Fruit fly (Drosophila melanogaster): ENCODE data around the gene Mcm10.

Gene Mcm10

DNA sequence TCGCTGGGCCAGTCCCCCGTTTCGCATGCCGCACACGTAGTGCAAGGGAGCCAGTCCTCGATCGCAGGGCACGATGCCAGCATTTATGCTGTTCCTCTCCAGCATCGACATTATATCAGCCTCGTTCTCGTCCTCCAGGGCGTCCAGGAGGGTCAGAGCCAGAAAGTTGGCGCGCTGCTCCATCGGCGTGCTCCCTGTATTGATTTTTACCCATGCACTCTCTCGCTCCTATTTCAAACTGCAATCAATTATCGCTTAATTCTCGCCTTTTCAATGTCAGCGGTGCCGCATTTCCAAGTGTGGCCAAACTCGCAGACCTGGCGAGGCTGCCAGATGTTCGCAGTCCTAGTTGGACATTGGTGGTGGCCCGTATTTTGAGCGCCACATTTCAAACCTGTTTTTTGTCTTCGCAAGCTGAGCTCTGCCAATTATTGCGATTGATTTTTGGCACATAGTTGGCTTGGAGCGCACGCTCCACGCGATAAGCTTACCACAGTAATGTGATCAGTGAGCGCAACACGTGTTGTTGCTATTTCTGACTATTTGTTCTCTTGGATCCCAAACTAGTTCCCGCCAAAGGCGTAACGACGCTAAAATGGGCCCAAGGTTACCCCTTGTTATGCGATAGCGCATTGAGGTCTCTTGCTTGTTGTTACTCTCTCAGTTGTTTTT, 38.6 kb downstream of the Mcm10 start, which contains the start of gene CG8679 (continued):
- TF ChIP-seq Sry-β (GFP tag; optimal IDR thresholded peaks at IDR 0.05) (peak; percentile 63), toy (GFP tag; IDR thresholded peaks at IDR 0.05) (no peak), lab (GFP tag; optimal IDR thresholded peaks at IDR 0.05) (peak; percentile 27), lilli (GFP tag; optimal IDR thresholded peaks at IDR 0.05) (no peak), abd-A (tag; optimal IDR thresholded peaks at IDR 0.05) (no peak), ewg (GFP tag; optimal IDR thresholded peaks at IDR 0.05) (no peak), Mrtf (GFP tag; IDR thresholded peaks at IDR 0.05) (no peak), bigmax (GFP tag; optimal IDR thresholded peaks at IDR 0.05) (peak; percentile 42), CG7963 (GFP tag; IDR thresholded peaks at IDR 0.05; ENCODE audit: partially characterized antibody) (peak; percentile 6; the same call in 1 of the 3 replicates), hkb (optimal IDR thresholded peaks at IDR 0.05) (no peak), hkb (GFP tag; IDR thresholded peaks at IDR 0.05) (peak; percentile 21; the same call in 1 of the 2 replicates), Mad (GFP tag; optimal IDR thresholded peaks at IDR 0.05) (no peak), CG15514 (GFP tag; optimal IDR thresholded peaks at IDR 0.05) (peak; percentile 98), CG4404 (GFP tag; IDR thresholded peaks at IDR 0.05) (no peak), CG15479 (GFP tag; optimal IDR thresholded peaks at IDR 0.05) (no peak), pum (GFP tag; optimal IDR thresholded peaks at IDR 0.05) (no peak), CG10431 (GFP tag; optimal IDR thresholded peaks at IDR 0.05) (no peak), CG10565 (GFP tag; optimal IDR thresholded peaks at IDR 0.05) (no peak), CG13123 (GFP tag; optimal IDR thresholded peaks at IDR 0.05) (no peak), CrebB (tag; optimal IDR thresholded peaks at IDR 0.05) (no peak), Doc2 (GFP tag; IDR thresholded peaks at IDR 0.05) (no peak), crc (GFP tag; optimal IDR thresholded peaks at IDR 0.05) (no peak), CG2889 (GFP tag; IDR thresholded peaks at IDR 0.05) (no peak), CTCF (GFP tag; optimal IDR thresholded peaks at IDR 0.05) (peak; percentile 50), E2f1 (GFP tag; IDR thresholded peaks at IDR 0.05) (no peak), corto (GFP tag; optimal IDR thresholded peaks at IDR 0.05) (no peak), CG14860 (GFP tag; IDR thresholded peaks at IDR 0.05; ENCODE audit: partially characterized antibody) (no peak), cwo (GFP tag; optimal IDR thresholded peaks at IDR 0.05) (peak; percentile 84), E2f2 (GFP tag; IDR thresholded peaks at IDR 0.05) (peak; percentile 97), Xrp1 (GFP tag; IDR thresholded peaks at IDR 0.05) (no peak), Spps (tag; optimal IDR thresholded peaks at IDR 0.05) (no peak), CG4360 (GFP tag; IDR thresholded peaks at IDR 0.05) (0 out of 2 replicates have a peak, but pooled peaks have one; percentile 26), CG4424 (GFP tag; optimal IDR thresholded peaks at IDR 0.05) (no peak), stc (GFP tag; IDR thresholded peaks at IDR 0.05) (no peak), repo (GFP tag; optimal IDR thresholded peaks at IDR 0.05) (no peak), BEAF-32 (GFP tag; optimal IDR thresholded peaks at IDR 0.05) (peak; percentile 63), dati (GFP tag; IDR thresholded peaks at IDR 0.05) (no peak), fd96Cb (tag; optimal IDR thresholded peaks at IDR 0.05) (no peak), peb (GFP tag; IDR thresholded peaks at IDR 0.05) (no peak), shn (GFP tag; optimal IDR thresholded peaks at IDR 0.05) (no peak), D19B (GFP tag; optimal IDR thresholded peaks at IDR 0.05) (no peak), gt (GFP tag; IDR thresholded peaks at IDR 0.05) (no peak), CG18619 (GFP tag; optimal IDR thresholded peaks at IDR 0.05) (no peak), phol (tag; optimal IDR thresholded peaks at IDR 0.05) (peak; percentile 47), CG14014 (GFP tag; IDR thresholded peaks at IDR 0.05) (no peak), Hr78 (GFP tag; optimal IDR thresholded peaks at IDR 0.05) (no peak), Hmr (GFP tag; optimal IDR thresholded peaks at IDR 0.05) (no peak), Six4 (GFP tag; optimal IDR thresholded peaks at IDR 0.05) (no peak), Ets97D (GFP tag; optimal IDR thresholded peaks at IDR 0.05) (peak; percentile 37), H15 (GFP tag; IDR thresholded peaks at IDR 0.05) (no peak), br (optimal IDR thresholded peaks at IDR 0.05) (no peak), hth (optimal IDR thresholded peaks at IDR 0.05) (no peak)
